Worm (Caenorhabditis elegans) whole organism, L3 larva: ENCODE results near the gene C14A6.3.

Experiments used
- R02D3.7 ChIP-seq: fragments of 150-350 bp; optimal IDR thresholded peaks from 2 replicates; lab custom pipeline; 2014; ENCODE audit warnings: missing biosample characterization, missing genetic modification characterization
- ZK546.5 ChIP-seq: sonication (generic microtip); optimal IDR thresholded peaks from 2 replicates; lab custom pipeline; 2017; ENCODE audit warnings: missing biosample characterization, missing genetic modification characterization
- aly-2 ChIP-seq: fragments of 150-350 bp; optimal IDR thresholded peaks from 2 replicates; lab custom pipeline; 2014; ENCODE audit warnings: missing biosample characterization, missing genetic modification characterization
- ama-1 ChIP-seq: fragments of 150-350 bp; optimal IDR thresholded peaks from 2 replicates; lab custom pipeline; 2018
- ceh-16 ChIP-seq: sonication (generic microtip); optimal IDR thresholded peaks from 2 replicates; lab custom pipeline; 2017; ENCODE audit warnings: missing biosample characterization, missing genetic modification characterization
- ceh-28 ChIP-seq: fragments of 150-350 bp; optimal IDR thresholded peaks from 2 replicates; lab custom pipeline; 2014; ENCODE audit warnings: missing biosample characterization, missing genetic modification reagents, missing genetic modification characterization
- ceh-82 ChIP-seq: fragments of 150-350 bp; optimal IDR thresholded peaks from 2 replicates; lab custom pipeline; 2014; ENCODE audit warnings: missing biosample characterization, missing genetic modification characterization
- egl-27 ChIP-seq: sonication (generic microtip); optimal IDR thresholded peaks from 4 replicates; lab custom pipeline; 2017; ENCODE audit warnings: missing biosample characterization, missing genetic modification reagents, missing genetic modification characterization
- egl-5 ChIP-seq: fragments of 150-350 bp; optimal IDR thresholded peaks from 2 replicates; lab custom pipeline; 2017; ENCODE audit warnings: missing biosample characterization, missing genetic modification reagents, missing genetic modification characterization, inconsistent platforms
- elt-1 ChIP-seq: fragments of 150-350 bp; optimal IDR thresholded peaks from 2 replicates; lab custom pipeline; 2014; ENCODE audit warnings: missing biosample characterization, missing genetic modification characterization
- elt-2 ChIP-seq: sonication (generic microtip); optimal IDR thresholded peaks from 2 replicates; lab custom pipeline; 2016; ENCODE audit warnings: missing genetic modification reagents, mild to moderate bottlenecking, missing genetic modification characterization, missing compliant biosample characterization
- elt-3 ChIP-seq, 3 experiments: fragments of 150-350 bp in 1 of 3; sonication (generic microtip) in 2 of 3; optimal IDR thresholded peaks; 2 replicates in 2 of 3; 4 replicates in 1 of 3; lab custom pipeline; 2014 to 2017; ENCODE audit warnings: missing biosample characterization in 3 of 3, missing genetic modification characterization in 3 of 3
- eor-1 ChIP-seq, 2 experiments: fragments of 150-350 bp; optimal IDR thresholded peaks; 2 replicates each; lab custom pipeline; 2014 to 2018; ENCODE audit warnings: missing biosample characterization in 2 of 2, missing genetic modification characterization in 2 of 2
- fkh-10 ChIP-seq: sonication (generic microtip); optimal IDR thresholded peaks from 2 replicates; lab custom pipeline; 2017; ENCODE audit warnings: missing biosample characterization, missing genetic modification reagents, missing genetic modification characterization
- fos-1 ChIP-seq: fragments of 150-350 bp; optimal IDR thresholded peaks from 2 replicates; lab custom pipeline; 2014; ENCODE audit warnings: missing biosample characterization, missing genetic modification characterization
- hmg-11 ChIP-seq: sonication (generic microtip); optimal IDR thresholded peaks from 2 replicates; lab custom pipeline; 2016; ENCODE audit warnings: missing genetic modification characterization, missing compliant biosample characterization
- lin-15B ChIP-seq: fragments of 150-350 bp; optimal IDR thresholded peaks from 2 replicates; lab custom pipeline; 2014; ENCODE audit warnings: missing biosample characterization, missing genetic modification characterization
- lsy-12 ChIP-seq: sonication (generic microtip); optimal IDR thresholded peaks from 2 replicates; lab custom pipeline; 2016; ENCODE audit warnings: mild to moderate bottlenecking, missing genetic modification characterization, missing compliant biosample characterization
- mdl-1 ChIP-seq: fragments of 150-350 bp; optimal IDR thresholded peaks from 2 replicates; lab custom pipeline; 2014; ENCODE audit warnings: missing biosample characterization, missing genetic modification characterization
- mml-1 ChIP-seq: fragments of 150-350 bp; sonication (generic microtip); optimal IDR thresholded peaks from 3 replicates; lab custom pipeline; 2014; ENCODE audit warnings: missing biosample characterization, missing genetic modification characterization
- nhr-11 ChIP-seq: fragments of 150-350 bp; optimal IDR thresholded peaks from 2 replicates; lab custom pipeline; 2014; ENCODE audit warnings: missing biosample characterization, missing genetic modification characterization
- nhr-237 ChIP-seq: fragments of 150-350 bp; optimal IDR thresholded peaks from 2 replicates; lab custom pipeline; 2014; ENCODE audit warnings: missing biosample characterization, missing genetic modification characterization
- nhr-25 ChIP-seq: sonication (generic microtip); optimal IDR thresholded peaks from 2 replicates; lab custom pipeline; 2017; ENCODE audit warnings: missing biosample characterization, missing genetic modification characterization
- nhr-43 ChIP-seq: sonication (generic microtip); optimal IDR thresholded peaks from 2 replicates; lab custom pipeline; 2016; ENCODE audit warnings: mild to moderate bottlenecking, missing genetic modification characterization, missing compliant biosample characterization; ENCODE audit not compliant: poor library complexity, severe bottlenecking
- nhr-76 ChIP-seq: fragments of 150-350 bp; sonication (generic microtip); optimal IDR thresholded peaks from 5 replicates; lab custom pipeline; 2014; ENCODE audit warnings: missing biosample characterization, missing genetic modification characterization
- nhr-77 ChIP-seq: fragments of 150-350 bp; optimal IDR thresholded peaks from 2 replicates; lab custom pipeline; 2014; ENCODE audit warnings: missing biosample characterization, missing genetic modification characterization
- pha-4 ChIP-seq: fragments of 150-350 bp; optimal IDR thresholded peaks from 2 replicates; lab custom pipeline; 2014; ENCODE audit warnings: missing biosample characterization, missing genetic modification reagents, missing genetic modification characterization
- sea-2 ChIP-seq: fragments of 150-350 bp; sonication (generic microtip); optimal IDR thresholded peaks from 4 replicates; lab custom pipeline; 2014; ENCODE audit warnings: missing biosample characterization, missing genetic modification reagents, missing genetic modification characterization
- skn-1 ChIP-seq: fragments of 150-350 bp; optimal IDR thresholded peaks from 2 replicates; lab custom pipeline; 2014; ENCODE audit warnings: missing biosample characterization, missing genetic modification characterization
- snpc-4 ChIP-seq: fragments of 150-350 bp; optimal IDR thresholded peaks from 2 replicates; lab custom pipeline; 2014; ENCODE audit warnings: missing biosample characterization, missing genetic modification characterization
- unc-39 ChIP-seq: sonication (generic microtip); optimal IDR thresholded peaks from 4 replicates; lab custom pipeline; 2017; ENCODE audit warnings: missing biosample characterization, missing genetic modification characterization
- unc-62 ChIP-seq: fragments of 150-350 bp; sonication (generic microtip); optimal IDR thresholded peaks from 4 replicates; lab custom pipeline; 2014; ENCODE audit warnings: missing biosample characterization, missing genetic modification reagents, missing genetic modification characterization
- zag-1 ChIP-seq: fragments of 150-350 bp; optimal IDR thresholded peaks from 2 replicates; lab custom pipeline; 2014; ENCODE audit warnings: missing biosample characterization, missing genetic modification characterization

Gene C14A6.3

ce11 chrV:18109449-18109848, 36.7 kb upstream of the C14A6.3 start:
- TF ChIP-seq ama-1 (lab: Kevin White, UChicago) (no peak), nhr-11 (tag; lab: Kevin White, UChicago) (no peak), egl-27 (tag; lab: Kevin White, UChicago) (no peak), ceh-16 (tag; lab: Kevin White, UChicago) (no peak), ZK546.5 (tag; lab: Kevin White, UChicago) (no peak), nhr-76 (tag; lab: Kevin White, UChicago) (no peak), sea-2 (GFP tag; lab: Kevin White, UChicago) (no peak), lin-15B (tag; lab: Kevin White, UChicago) (no peak), lsy-12 (tag; lab: Kevin White, UChicago) (no peak), nhr-77 (tag; lab: Kevin White, UChicago) (no peak), zag-1 (tag; lab: Kevin White, UChicago) (no peak), skn-1 (tag; lab: Kevin White, UChicago) (no peak), fkh-10 (no peak), fos-1 (tag; lab: Kevin White, UChicago) (no peak), mdl-1 (no peak), snpc-4 (tag; lab: Kevin White, UChicago) (no peak), pha-4 (tag; lab: Kevin White, UChicago) (no peak), unc-62 (no peak), eor-1 (tag; optimal IDR thresholded peaks at IDR 0.05; lab: Kevin White, UChicago) (no peak)

- no peak for TF ChIP-seq unc-39
- no peak for TF ChIP-seq nhr-25
- no peak for TF ChIP-seq elt-1
- TF ChIP-seq hmg-11: no peak
- TF ChIP-seq aly-2: no peak
- no peak for TF ChIP-seq snpc-4 (tag; lab: Kevin White, UChicago)
- no peak for TF ChIP-seq lin-15B (tag; lab: Kevin White, UChicago)
- TF ChIP-seq nhr-43 (tag; lab: Kevin White, UChicago): no peak
- no peak for TF ChIP-seq egl-5 (tag; lab: Kevin White, UChicago)
- no peak for TF ChIP-seq R02D3.7 (tag; lab: Kevin White, UChicago)
- TF ChIP-seq ZK546.5 (tag; lab: Kevin White, UChicago): no peak
These were observed 22.5 kb upstream of the C14A6.3 start, which contains the start of gene fbxa-107 for ce11 chrV:18123639-18124038. Gene fbxa-107 (plus strand): TSS chrV:18123939.

ce11 chrV:18125075-18125474, 21.1 kb upstream of the C14A6.3 start, which contains the start of gene fbxa-210:
Gene fbxa-210 (plus strand): TSS chrV:18125375.
- no peak for TF ChIP-seq sea-2 (GFP tag; lab: Kevin White, UChicago)
- TF ChIP-seq elt-3 (tag; optimal IDR thresholded peaks at IDR 0.05; lab: Kevin White, UChicago): no peak
- no peak for TF ChIP-seq elt-2
- no peak for TF ChIP-seq mml-1

- TF ChIP-seq nhr-11 (tag; lab: Kevin White, UChicago): no peak
- TF ChIP-seq, all 47 proteins: peak for 0
These were observed 19.0 kb upstream of the C14A6.3 start, which contains the start of gene fbxa-211 for ce11 chrV:18127192-18127591. Gene fbxa-211 (plus strand): TSS chrV:18127519.

- TF ChIP-seq nhr-77 (tag; lab: Kevin White, UChicago) (no peak), lin-15B (tag; lab: Kevin White, UChicago) (no peak), nhr-25 (no peak), nhr-237 (no peak), ceh-28 (no peak), fkh-10 (no peak), mdl-1 (no peak), hmg-11 (no peak), ceh-82 (no peak), sea-2 (GFP tag; lab: Kevin White, UChicago) (no peak)
- TF ChIP-seq, all 47 proteins: peak for 0
These were observed 17.6 kb upstream of the C14A6.3 start for ce11 chrV:18128545-18128944.

- TF ChIP-seq ceh-28: peak; percentile 82
- TF ChIP-seq, all 47 proteins: peak for 1; not testable (repeated sequence) for 46
These were observed 16.4 kb upstream of the C14A6.3 start for ce11 chrV:18129663-18130272.
